Fruit fly (Drosophila melanogaster) S2 (cell line): Measurements from ENCODE around the gene Act5C.

Experiments
- CG8478 ChIP-seq: fragments of >200 bp; optimal IDR thresholded peaks from 2 replicates; lab custom pipeline; 2018
- CTCF ChIP-seq, 2 experiments: fragments of >200 bp; optimal IDR thresholded peaks; 2 replicates each; lab custom pipeline; 2018

DNA sequence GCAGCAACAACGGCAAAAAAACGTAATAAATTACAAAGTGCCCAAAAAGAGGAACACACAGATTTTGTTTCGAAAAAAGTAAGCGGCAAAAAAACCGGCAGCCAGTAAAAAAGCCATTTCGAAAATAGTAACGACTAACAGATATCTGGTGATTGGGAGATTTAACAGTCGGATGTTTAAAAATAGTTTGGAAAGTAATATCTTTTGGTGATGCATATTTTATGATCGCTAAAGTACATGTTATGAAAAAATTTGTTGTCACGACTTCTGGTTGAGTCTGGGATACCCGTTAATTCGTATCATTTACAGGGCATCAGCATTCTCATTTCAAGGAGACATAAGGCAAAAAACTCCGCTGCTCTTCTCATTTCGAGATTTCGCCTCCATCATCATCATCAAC is 22.5 kb downstream of the Act5C start:
- TF ChIP-seq CG8478 (lab: Kevin White, UChicago) (no peak), CTCF (optimal IDR thresholded peaks at IDR 0.05; lab: Kevin White, UChicago) (no peak)
